Fruit fly (Drosophila melanogaster) whole organism, prepupa: ENCODE results near the gene CG1236.

Experiments used
- Blimp-1 ChIP-seq: fragments of 200-800 bp; sonication (Bioruptor generic); optimal IDR thresholded peaks from 3 replicates; lab custom pipeline; 2017; ENCODE audit warnings: missing biosample characterization, missing genetic modification characterization, mild to moderate bottlenecking, moderate library complexity, missing genetic modification reagents
- CG10631 ChIP-seq: fragments of 200-800 bp; sonication (Bioruptor generic); optimal IDR thresholded peaks from 2 replicates; lab custom pipeline; 2016; ENCODE audit warnings: missing biosample characterization, missing genetic modification characterization
- CG10669 ChIP-seq: fragments of 200-800 bp; sonication (Bioruptor generic); optimal IDR thresholded peaks from 3 replicates; lab custom pipeline; 2018; ENCODE audit warnings: missing biosample characterization, mild to moderate bottlenecking, missing genetic modification characterization, moderate library complexity
- CG11294 ChIP-seq: fragments of 200-800 bp; sonication (Bioruptor generic); IDR thresholded peaks from 2 replicates; pipeline ENCODE4 v1.3.6; 2022; ENCODE audit warnings: missing biosample characterization, missing genetic modification characterization
- CG11902 ChIP-seq: fragments of 200-800 bp; sonication (Bioruptor generic); optimal IDR thresholded peaks from 3 replicates; lab custom pipeline; 2016; ENCODE audit warnings: missing biosample characterization, missing genetic modification characterization
- CG1621 ChIP-seq: fragments of 200-800 bp; sonication (Bioruptor generic); optimal IDR thresholded peaks from 3 replicates; lab custom pipeline; 2018; ENCODE audit warnings: missing biosample characterization, mild to moderate bottlenecking, missing genetic modification characterization
- CG31627 ChIP-seq: fragments of 200-800 bp; sonication (Bioruptor generic); optimal IDR thresholded peaks from 3 replicates; lab custom pipeline; 2016; ENCODE audit warnings: missing biosample characterization, missing genetic modification characterization
- CG32006 ChIP-seq: fragments of 200-800 bp; sonication (Bioruptor generic); optimal IDR thresholded peaks from 3 replicates; lab custom pipeline; 2017; ENCODE audit warnings: missing biosample characterization, mild to moderate bottlenecking, missing genetic modification characterization
- CG3919 ChIP-seq: fragments of 200-800 bp; sonication (Bioruptor generic); optimal IDR thresholded peaks from 3 replicates; lab custom pipeline; 2016; ENCODE audit warnings: missing biosample characterization, missing genetic modification characterization
- CG4318 ChIP-seq: fragments of 200-800 bp; sonication (Bioruptor generic); optimal IDR thresholded peaks from 3 replicates; lab custom pipeline; 2017; ENCODE audit warnings: missing biosample characterization, mild to moderate bottlenecking, missing genetic modification characterization
- CG6163 ChIP-seq: fragments of 200-800 bp; sonication (Bioruptor generic); IDR thresholded peaks from 3 replicates; pipeline ENCODE4 v1.3.6; 2022; ENCODE audit warnings: missing biosample characterization, missing genetic modification characterization
- CG6276 ChIP-seq: fragments of 200-800 bp; sonication (Bioruptor generic); optimal IDR thresholded peaks from 2 replicates; lab custom pipeline; 2017; ENCODE audit warnings: missing biosample characterization, mild to moderate bottlenecking, missing genetic modification characterization
- CG6792 ChIP-seq: fragments of 200-800 bp; sonication (Bioruptor generic); optimal IDR thresholded peaks from 3 replicates; lab custom pipeline; 2016; ENCODE audit warnings: missing biosample characterization, missing genetic modification characterization
- CG6808 ChIP-seq: fragments of 200-800 bp; sonication (Bioruptor generic); optimal IDR thresholded peaks from 3 replicates; lab custom pipeline; 2017; ENCODE audit warnings: missing biosample characterization, missing genetic modification characterization, mild to moderate bottlenecking, moderate library complexity, missing genetic modification reagents
- CG6854 ChIP-seq: fragments of 200-800 bp; sonication (Bioruptor generic); optimal IDR thresholded peaks from 2 replicates; lab custom pipeline; 2017; ENCODE audit warnings: missing biosample characterization, mild to moderate bottlenecking, missing genetic modification characterization
- CG7368 ChIP-seq: fragments of 200-800 bp; sonication (Bioruptor generic); optimal IDR thresholded peaks from 3 replicates; lab custom pipeline; 2016; ENCODE audit warnings: missing biosample characterization, missing genetic modification characterization
- CG8119 ChIP-seq: fragments of 200-800 bp; sonication (Bioruptor generic); IDR thresholded peaks from 3 replicates; pipeline ENCODE4 v1.3.6; 2022; ENCODE audit warnings: missing biosample characterization, missing genetic modification characterization
- CG8319 ChIP-seq: fragments of 200-800 bp; sonication (Bioruptor generic); optimal IDR thresholded peaks from 3 replicates; lab custom pipeline; 2016; ENCODE audit warnings: missing biosample characterization, missing genetic modification characterization
- CG9139 ChIP-seq: fragments of 200-800 bp; sonication (Bioruptor generic); optimal IDR thresholded peaks from 3 replicates; lab custom pipeline; 2017; ENCODE audit warnings: missing biosample characterization, mild to moderate bottlenecking, missing genetic modification characterization
- Eip75B ChIP-seq: fragments of 200-800 bp; sonication (Bioruptor generic); optimal IDR thresholded peaks from 3 replicates; lab custom pipeline; 2016; ENCODE audit warnings: missing biosample characterization, missing genetic modification characterization
- Eip78C ChIP-seq: fragments of 200-800 bp; sonication (Bioruptor generic); peaks from one replicate; lab custom pipeline; 2016; ENCODE audit warnings: missing biosample characterization, missing genetic modification characterization
- Ets21C ChIP-seq: fragments of 200-800 bp; sonication (Bioruptor generic); optimal IDR thresholded peaks from 3 replicates; lab custom pipeline; 2016; ENCODE audit warnings: missing biosample characterization, missing genetic modification characterization
- Ets96B ChIP-seq: fragments of 200-800 bp; optimal IDR thresholded peaks from 2 replicates; lab custom pipeline; 2019; ENCODE audit warnings: missing biosample characterization, mild to moderate bottlenecking, missing genetic modification characterization, moderate library complexity
- Gug ChIP-seq: fragments of 200-800 bp; sonication (Bioruptor generic); IDR thresholded peaks from 2 replicates; pipeline ENCODE4 v1.3.6; 2022; ENCODE audit warnings: missing biosample characterization, missing genetic modification characterization
- Hr38 ChIP-seq: sonication (Bioruptor generic); optimal IDR thresholded peaks from 2 replicates; lab custom pipeline; 2016; ENCODE audit warnings: missing biosample characterization, missing genetic modification characterization
- Hr39 ChIP-seq: fragments of 200-800 bp; sonication (Bioruptor generic); optimal IDR thresholded peaks from 2 replicates; lab custom pipeline; 2016; ENCODE audit warnings: missing biosample characterization, missing genetic modification characterization
- Hr4 ChIP-seq: fragments of 200-800 bp; sonication (Bioruptor generic); optimal IDR thresholded peaks from 3 replicates; lab custom pipeline; 2016; ENCODE audit warnings: missing biosample characterization, missing genetic modification characterization
- Lpt ChIP-seq: fragments of 200-800 bp; sonication (Bioruptor generic); optimal IDR thresholded peaks from 3 replicates; lab custom pipeline; 2016; ENCODE audit warnings: missing biosample characterization, missing genetic modification characterization
- Met ChIP-seq: fragments of 200-800 bp; sonication (Bioruptor generic); optimal IDR thresholded peaks from 3 replicates; lab custom pipeline; 2016; ENCODE audit warnings: missing biosample characterization, missing genetic modification characterization
- OdsH ChIP-seq: fragments of 200-800 bp; sonication (Bioruptor generic); optimal IDR thresholded peaks from 3 replicates; lab custom pipeline; 2016; ENCODE audit warnings: missing biosample characterization, missing genetic modification characterization
- Sox102F ChIP-seq: fragments of 200-800 bp; sonication (Bioruptor generic); optimal IDR thresholded peaks from 2 replicates; lab custom pipeline; 2016; ENCODE audit warnings: missing biosample characterization, mild to moderate bottlenecking, missing genetic modification characterization
- Sox14 ChIP-seq: fragments of 200-800 bp; sonication (Bioruptor generic); optimal IDR thresholded peaks from 3 replicates; lab custom pipeline; 2016; ENCODE audit warnings: missing biosample characterization, missing genetic modification characterization
- acj6 ChIP-seq: fragments of 200-800 bp; sonication (Bioruptor generic); optimal IDR thresholded peaks from 3 replicates; lab custom pipeline; 2016; ENCODE audit warnings: missing biosample characterization, missing genetic modification characterization
- cyc ChIP-seq: fragments of 200-800 bp; sonication (Bioruptor generic); optimal IDR thresholded peaks from 3 replicates; lab custom pipeline; 2016; ENCODE audit warnings: missing biosample characterization, missing genetic modification characterization
- dac ChIP-seq: fragments of 200-800 bp; sonication (Bioruptor generic); optimal IDR thresholded peaks from 2 replicates; lab custom pipeline; 2017; ENCODE audit warnings: missing biosample characterization, mild to moderate bottlenecking, missing genetic modification characterization
- dsx ChIP-seq: fragments of 200-800 bp; optimal IDR thresholded peaks from 3 replicates; lab custom pipeline; 2019; ENCODE audit warnings: missing biosample characterization, mild to moderate bottlenecking, missing genetic modification characterization, moderate library complexity; ENCODE audit not compliant: poor library complexity, severe bottlenecking
- eg ChIP-seq: fragments of 200-800 bp; sonication (Bioruptor generic); IDR thresholded peaks from 3 replicates; pipeline ENCODE4 v1.3.6; 2022; ENCODE audit warnings: missing biosample characterization, missing genetic modification characterization
- esn ChIP-seq: fragments of 200-800 bp; sonication (Bioruptor generic); optimal IDR thresholded peaks from 2 replicates; lab custom pipeline; 2016; ENCODE audit warnings: missing biosample characterization, mild to moderate bottlenecking, missing genetic modification characterization, moderate library complexity
- fd59A ChIP-seq: fragments of 200-800 bp; sonication (Bioruptor generic); optimal IDR thresholded peaks from 2 replicates; lab custom pipeline; 2017; ENCODE audit warnings: missing biosample characterization, mild to moderate bottlenecking, missing genetic modification characterization, missing genetic modification reagents
- fd85E ChIP-seq: fragments of 200-800 bp; sonication (Bioruptor generic); optimal IDR thresholded peaks from 3 replicates; lab custom pipeline; 2016; ENCODE audit warnings: missing biosample characterization, missing genetic modification characterization
- fkh ChIP-seq: fragments of 200-800 bp; sonication (Bioruptor generic); optimal IDR thresholded peaks from 3 replicates; lab custom pipeline; 2017; ENCODE audit warnings: missing biosample characterization, mild to moderate bottlenecking, missing genetic modification characterization, moderate library complexity
- net ChIP-seq: fragments of 200-800 bp; sonication (Bioruptor generic); optimal IDR thresholded peaks from 3 replicates; lab custom pipeline; 2016; ENCODE audit warnings: missing biosample characterization, missing genetic modification characterization
- pdm3 ChIP-seq: fragments of 200-800 bp; sonication (Bioruptor generic); optimal IDR thresholded peaks from 3 replicates; lab custom pipeline; 2016; ENCODE audit warnings: missing biosample characterization, missing genetic modification characterization
- salr ChIP-seq, 2 experiments: fragments of 200-800 bp; sonication (Bioruptor generic); optimal IDR thresholded peaks; 3 replicates each; lab custom pipeline; 2016 to 2018; ENCODE audit warnings: missing biosample characterization in 2 of 2, missing genetic modification characterization in 2 of 2, mild to moderate bottlenecking in 1 of 2
- spab ChIP-seq: fragments of 200-800 bp; sonication (Bioruptor generic); optimal IDR thresholded peaks from 2 replicates; lab custom pipeline; 2017; ENCODE audit warnings: missing biosample characterization, mild to moderate bottlenecking, missing genetic modification characterization, missing genetic modification reagents
- ss ChIP-seq, 2 experiments: fragments of 200-800 bp; sonication (Bioruptor generic); optimal IDR thresholded peaks; 2 replicates in 1 of 2; 3 replicates in 1 of 2; lab custom pipeline; 2017 to 2018; ENCODE audit warnings: mild to moderate bottlenecking in 2 of 2, missing biosample characterization in 2 of 2, missing genetic modification characterization in 2 of 2, moderate library complexity in 1 of 2
- svp ChIP-seq: fragments of 200-800 bp; sonication (Bioruptor generic); peaks from one replicate; lab custom pipeline; 2016; ENCODE audit warnings: missing biosample characterization, missing genetic modification characterization
- topi ChIP-seq: fragments of 200-800 bp; sonication (Bioruptor generic); optimal IDR thresholded peaks from 3 replicates; lab custom pipeline; 2016; ENCODE audit warnings: missing biosample characterization, missing genetic modification characterization
- vri ChIP-seq: fragments of 200-800 bp; sonication (Bioruptor generic); optimal IDR thresholded peaks from 3 replicates; lab custom pipeline; 2016; ENCODE audit warnings: missing biosample characterization, mild to moderate bottlenecking, missing genetic modification characterization

The CG1236 gene

DNA sequence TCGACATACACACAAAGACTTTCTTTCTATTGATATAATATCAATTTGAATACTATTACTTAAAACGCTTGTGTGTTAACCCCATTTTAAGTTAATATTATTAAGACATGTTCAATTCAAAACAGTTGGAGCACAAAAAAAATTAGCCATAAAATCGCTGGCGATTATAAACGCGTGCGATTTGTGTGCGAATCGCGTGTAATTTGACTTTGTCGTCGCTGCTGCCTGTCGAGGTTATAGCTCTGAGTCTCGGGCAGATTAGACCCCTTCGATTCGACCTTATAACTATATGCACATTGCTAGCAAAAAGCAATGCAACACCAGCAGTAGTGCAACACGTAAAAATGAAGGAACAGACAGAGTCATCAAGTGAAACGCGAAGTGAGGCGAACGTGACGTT lies 31.6 kb upstream of the CG1236 start:
- TF ChIP-seq CG32006 (GFP tag; lab: Kevin White, UChicago), result no peak
- TF ChIP-seq CG3919, result no peak
- TF ChIP-seq salr (GFP tag; optimal IDR thresholded peaks at IDR 0.05; lab: Kevin White, UChicago), result no peak
- no peak for TF ChIP-seq Ets96B
- TF ChIP-seq net (GFP tag; lab: Kevin White, UChicago), result no peak

DNA sequence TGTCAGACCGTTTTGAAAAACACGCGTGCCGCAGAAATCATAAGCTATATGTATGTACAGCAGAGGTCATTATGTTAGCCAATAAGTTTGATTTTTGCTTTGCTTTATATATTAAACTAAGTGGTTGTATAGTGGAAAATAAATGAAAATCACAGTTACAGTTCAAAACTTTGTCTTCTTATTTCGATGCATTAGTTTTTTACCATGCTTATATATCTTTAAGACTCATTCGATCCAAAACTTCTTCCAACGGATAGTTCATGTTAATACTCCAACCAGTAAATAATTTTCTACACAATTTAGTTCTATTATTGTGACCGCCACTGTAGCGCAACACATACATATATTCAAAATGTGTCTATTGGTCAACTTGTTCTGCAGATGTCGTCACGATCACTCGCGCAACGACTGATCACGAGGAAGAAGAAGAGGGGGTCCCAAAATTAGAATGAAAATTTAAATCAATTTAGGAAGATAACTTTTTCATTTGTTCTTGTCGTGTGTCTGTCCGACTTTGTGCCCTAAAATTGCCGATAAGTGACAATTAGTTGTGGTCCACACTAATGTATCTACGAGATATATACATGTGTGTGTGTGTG lies 31.0 kb upstream of the CG1236 start:
- no peak for TF ChIP-seq vri (GFP tag; lab: Kevin White, UChicago)
- no peak for TF ChIP-seq cyc (GFP tag; lab: Kevin White, UChicago)
- peak; percentile 41 for TF ChIP-seq CG6808 (GFP tag; lab: Kevin White, UChicago)
- peak; percentile 74 for TF ChIP-seq CG8119 (GFP tag; lab: Robert Waterston, UW)
- TF ChIP-seq Ets21C (GFP tag; lab: Kevin White, UChicago), result no peak
- TF ChIP-seq CG32006 (GFP tag; lab: Kevin White, UChicago), result peak; percentile 80
- peak; percentile 24 for TF ChIP-seq CG10631 (GFP tag; lab: Kevin White, UChicago)
- peak; percentile 6 for TF ChIP-seq Lpt
- no peak for TF ChIP-seq CG7368 (GFP tag; lab: Kevin White, UChicago)
- TF ChIP-seq Hr38 (GFP tag; lab: Kevin White, UChicago), result no peak
- peak; percentile 71 for TF ChIP-seq CG6276 (GFP tag; lab: Kevin White, UChicago)
- TF ChIP-seq esn (GFP tag; lab: Kevin White, UChicago), result no peak
- TF ChIP-seq CG8319 (GFP tag; lab: Kevin White, UChicago), result no peak
- peak; percentile 65 for TF ChIP-seq OdsH (GFP tag; lab: Kevin White, UChicago)
- peak; percentile 10 for TF ChIP-seq Hr39 (GFP tag; lab: Kevin White, UChicago)
- no peak for TF ChIP-seq CG1621 (tag; lab: Kevin White, UChicago)
- no peak for TF ChIP-seq dac (GFP tag; lab: Kevin White, UChicago)
- no peak for TF ChIP-seq Blimp-1 (GFP tag; lab: Kevin White, UChicago)
- TF ChIP-seq CG9139 (GFP tag; lab: Kevin White, UChicago), result no peak
- no peak for TF ChIP-seq dsx (GFP tag; lab: Kevin White, UChicago)
- peak; percentile 32 for TF ChIP-seq CG4318 (GFP tag; lab: Kevin White, UChicago)
- TF ChIP-seq Met (GFP tag; lab: Kevin White, UChicago), result peak; percentile 18
- TF ChIP-seq Sox102F (GFP tag; lab: Kevin White, UChicago), result no peak
- TF ChIP-seq Sox14, result peak; percentile 37
- TF ChIP-seq topi (GFP tag; lab: Kevin White, UChicago), result no peak
- TF ChIP-seq fd59A (GFP tag; lab: Kevin White, UChicago), result no peak
- TF ChIP-seq svp (GFP tag; lab: Kevin White, UChicago), result peak; percentile 60
- TF ChIP-seq fd85E (GFP tag; lab: Kevin White, UChicago), result no peak
- TF ChIP-seq CG3919, result peak; percentile 44
- TF ChIP-seq CG6854 (GFP tag; lab: Kevin White, UChicago), result no peak
- peak; percentile 72; the same call in 2 of the 3 replicates for TF ChIP-seq eg
- TF ChIP-seq CG31627, result peak; percentile 16
- no peak for TF ChIP-seq CG10669 (GFP tag; lab: Kevin White, UChicago)
- peak; percentile 35; the same call in 1 of the 2 replicates for TF ChIP-seq Gug (GFP tag; lab: Robert Waterston, UW)
- peak; percentile 72 for TF ChIP-seq Hr4 (GFP tag; lab: Kevin White, UChicago)
- peak; percentile 88 for TF ChIP-seq Eip78C (GFP tag; lab: Kevin White, UChicago)
- peak; percentile 28 for TF ChIP-seq spab (GFP tag; lab: Kevin White, UChicago)
- TF ChIP-seq fkh, result no peak
- no peak for TF ChIP-seq ss (GFP tag; optimal IDR thresholded peaks at IDR 0.05; lab: Kevin White, UChicago)
- peak; percentile 60; the same call in 1 of the 2 replicates for TF ChIP-seq CG11294
- peak; percentile 39; the same call in 1 of the 3 replicates for TF ChIP-seq CG6163 (GFP tag; lab: Robert Waterston, UW)
- peak; percentile 11 for TF ChIP-seq net (GFP tag; lab: Kevin White, UChicago)
- TF ChIP-seq CG11902, result no peak
- no peak for TF ChIP-seq CG6792 (GFP tag; lab: Kevin White, UChicago)
- TF ChIP-seq Eip75B (GFP tag; lab: Kevin White, UChicago), result no peak
- TF ChIP-seq acj6 (GFP tag; lab: Kevin White, UChicago), result peak; percentile 49
- TF ChIP-seq pdm3 (GFP tag; lab: Kevin White, UChicago), result peak; percentile 60
